Worm (Caenorhabditis elegans): ENCODE results near the gene bbs-8.

- TF ChIP-seq flt-1 (GFP tag; IDR thresholded peaks at IDR 0.05) (no peak), ets-7 (tag; optimal IDR thresholded peaks at IDR 0.05) (no peak), ama-1 (optimal IDR thresholded peaks at IDR 0.05) (no peak), B0310.2 (tag; optimal IDR thresholded peaks at IDR 0.05) (no peak), sea-1 (GFP tag; conservative IDR thresholded peaks at IDR 0.05) (no peak), tbx-37 (GFP tag; conservative IDR thresholded peaks at IDR 0.05) (no peak), ceh-36 (tag; optimal IDR thresholded peaks at IDR 0.05) (no peak), aly-1 (tag; optimal IDR thresholded peaks at IDR 0.05) (no peak), scrt-1 (GFP tag; IDR thresholded peaks at IDR 0.05) (no peak), hmbx-1 (tag; optimal IDR thresholded peaks at IDR 0.05) (no peak), F13C5.2 (tag; optimal IDR thresholded peaks at IDR 0.05) (no peak), hmg-4 (GFP tag; optimal IDR thresholded peaks at IDR 0.05) (no peak)
These were observed 4.6 kb upstream of the bbs-8 start for ce11 chrV:6769440-6769839.
